Fruit fly (Drosophila melanogaster): ENCODE measurements around the gene CG6712.

dm6 chr2L:12092041-12092440 is 4.3 kb downstream of the CG6712 start:
- no peak for TF ChIP-seq E2f2 (GFP tag; IDR thresholded peaks at IDR 0.05)
- no peak for TF ChIP-seq Sin3A (optimal IDR thresholded peaks at IDR 0.05)
- TF ChIP-seq CG8924 (tag; optimal IDR thresholded peaks at IDR 0.05), result no peak

Measured in whole organism, embryonic.